Fruit fly (Drosophila melanogaster): ENCODE results near the gene if.

The if gene

DNA sequence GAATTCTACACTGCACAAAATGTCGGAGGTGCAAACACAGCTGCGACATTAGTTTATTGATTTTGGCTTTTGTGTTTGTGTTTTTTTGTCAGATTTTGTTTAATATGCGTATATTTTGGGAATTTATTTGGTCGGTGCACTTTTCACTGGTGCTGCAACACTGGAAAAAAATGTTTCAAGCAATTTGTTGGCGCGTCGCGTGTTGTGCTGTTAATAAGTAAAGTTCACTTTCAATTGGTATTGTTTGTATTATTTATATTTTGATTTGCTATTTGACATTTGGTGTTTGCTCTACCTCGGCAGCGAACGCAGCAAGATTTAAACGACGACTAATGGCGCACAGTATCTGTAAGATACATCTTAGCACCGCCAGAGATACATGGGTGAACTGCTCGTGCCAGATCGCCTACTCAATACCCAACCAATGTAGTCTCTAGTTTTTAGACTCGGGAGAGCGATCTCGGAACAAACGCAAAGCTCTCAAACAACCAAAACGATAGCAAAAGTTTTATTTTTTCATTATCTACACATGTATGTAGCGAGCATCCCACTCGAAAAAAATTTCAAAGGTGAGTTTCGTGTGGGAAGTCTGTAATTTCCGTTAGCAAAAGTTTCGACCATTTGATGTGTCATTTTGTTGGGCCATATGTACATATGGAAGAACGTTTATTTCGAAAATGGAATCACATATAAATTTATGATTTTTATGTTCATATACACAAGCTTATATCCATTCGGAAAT is 888 bp downstream of the if start:
- TF ChIP-seq CG16813 (GFP tag; IDR thresholded peaks at IDR 0.05; ENCODE audit: partially characterized antibody) (no peak), hb (GFP tag; IDR thresholded peaks at IDR 0.05; ENCODE audit: partially characterized antibody) (no peak), yki (optimal IDR thresholded peaks at IDR 0.05) (no peak), CG8388 (GFP tag; optimal IDR thresholded peaks at IDR 0.05) (peak; percentile 41), Hsf (GFP tag; optimal IDR thresholded peaks at IDR 0.05) (peak; percentile 63), CG7839 (tag; optimal IDR thresholded peaks at IDR 0.05) (peak; percentile 60), H2.0 (GFP tag; IDR thresholded peaks at IDR 0.05) (0 out of 2 replicates have a peak, but pooled peaks have one; percentile 21), CG13775 (GFP tag; optimal IDR thresholded peaks at IDR 0.05) (peak; percentile 32), CG1529 (GFP tag; optimal IDR thresholded peaks at IDR 0.05) (no peak), CG3995 (GFP tag; optimal IDR thresholded peaks at IDR 0.05) (no peak), CG9932 (GFP tag; IDR thresholded peaks at IDR 0.05) (peak; percentile 58), crol (GFP tag; IDR thresholded peaks at IDR 0.05) (no peak), Neu2 (GFP tag; optimal IDR thresholded peaks at IDR 0.05; ENCODE audit: borderline replicate concordance) (no peak), CG6175 (GFP tag; IDR thresholded peaks at IDR 0.05) (no peak), org-1 (GFP tag; optimal IDR thresholded peaks at IDR 0.05) (peak; percentile 11), cg (GFP tag; optimal IDR thresholded peaks at IDR 0.05) (no peak), row (GFP tag; IDR thresholded peaks at IDR 0.05) (peak; percentile 52), Dref (GFP tag; IDR thresholded peaks at IDR 0.05) (no peak), CG8478 (optimal IDR thresholded peaks at IDR 0.05) (no peak), nmo (GFP tag; optimal IDR thresholded peaks at IDR 0.05) (peak; percentile 54), Bgb (GFP tag; IDR thresholded peaks at IDR 0.05; ENCODE audit: partially characterized antibody) (no peak), CG4854 (GFP tag; optimal IDR thresholded peaks at IDR 0.05) (peak; percentile 26), danr (GFP tag; IDR thresholded peaks at IDR 0.05) (no peak), CG7963 (GFP tag; IDR thresholded peaks at IDR 0.05; ENCODE audit: partially characterized antibody) (no peak), CG3847 (GFP tag; IDR thresholded peaks at IDR 0.05) (peak; percentile 49), z (GFP tag; IDR thresholded peaks at IDR 0.05) (peak; percentile 75; the same call in 1 of the 3 replicates), slou (GFP tag; optimal IDR thresholded peaks at IDR 0.05) (peak; percentile 35), sqz (GFP tag; optimal IDR thresholded peaks at IDR 0.05) (no peak), CG10431 (GFP tag; optimal IDR thresholded peaks at IDR 0.05) (no peak), gce (GFP tag; IDR thresholded peaks at IDR 0.05) (peak; percentile 53; the same call in 1 of the 3 replicates), CG11723 (GFP tag; optimal IDR thresholded peaks at IDR 0.05) (peak; percentile 21), Scr (GFP tag; IDR thresholded peaks at IDR 0.05; ENCODE audit: partially characterized antibody) (no peak), ttk (GFP tag; IDR thresholded peaks at IDR 0.05) (no peak), disco-r (GFP tag; optimal IDR thresholded peaks at IDR 0.05) (no peak), Hr3 (GFP tag; optimal IDR thresholded peaks at IDR 0.05) (peak; percentile 19), Drgx (GFP tag; IDR thresholded peaks at IDR 0.05) (peak; percentile 67), Ravus (GFP tag; IDR thresholded peaks at IDR 0.05) (no peak), CG12299 (tag; optimal IDR thresholded peaks at IDR 0.05) (no peak), HHEX (GFP tag; optimal IDR thresholded peaks at IDR 0.05) (peak; percentile 21), TFAM (GFP tag; optimal IDR thresholded peaks at IDR 0.05) (no peak), Ets65A (GFP tag) (peak; percentile 76), peb (GFP tag; IDR thresholded peaks at IDR 0.05) (no peak), CG30403 (GFP tag; optimal IDR thresholded peaks at IDR 0.05) (peak; percentile 62), CHES-1-like (GFP tag; optimal IDR thresholded peaks at IDR 0.05) (peak; percentile 2), tna (GFP tag; IDR thresholded peaks at IDR 0.05; ENCODE audit: partially characterized antibody) (no peak), pnt (GFP tag; optimal IDR thresholded peaks at IDR 0.05) (peak; percentile 53), CG6765 (GFP tag; optimal IDR thresholded peaks at IDR 0.05) (no peak), jing (GFP tag; optimal IDR thresholded peaks at IDR 0.05) (no peak), klu (GFP tag; IDR thresholded peaks at IDR 0.05) (no peak), ara (GFP tag; IDR thresholded peaks at IDR 0.05) (peak; percentile 38; the same call in 1 of the 2 replicates), CG15269 (tag; optimal IDR thresholded peaks at IDR 0.05) (peak; percentile 69)
